Fruit fly (Drosophila melanogaster) S2 (cell line): Measurements from ENCODE around the gene pcx.

ENCODE experiments used
- CG8478 ChIP-seq: fragments of >200 bp; optimal IDR thresholded peaks from 2 replicates; lab custom pipeline; 2018
- CTCF ChIP-seq, 2 experiments: fragments of >200 bp; optimal IDR thresholded peaks; 2 replicates each; lab custom pipeline; 2018

DNA sequence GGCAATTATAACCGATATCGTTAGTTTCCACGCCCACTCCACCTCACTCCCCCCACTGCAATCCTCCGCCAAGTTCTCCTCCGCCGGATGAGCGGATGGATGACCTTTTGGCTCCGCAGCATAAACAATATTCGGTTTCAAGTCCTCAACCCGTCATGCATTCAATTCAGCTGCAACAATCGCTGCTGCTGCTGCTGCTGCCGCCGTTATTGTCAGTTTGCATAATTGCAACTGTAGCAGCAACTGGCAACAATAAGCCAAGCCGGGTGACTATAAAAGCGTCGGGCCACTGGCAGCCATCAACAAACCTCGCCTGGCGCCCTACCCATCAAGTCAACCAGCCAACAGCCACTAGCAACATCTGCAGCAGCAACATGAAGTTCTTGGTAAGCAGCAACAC lies 38.5 kb upstream of the pcx start, which contains the start of gene CG17777:
- TF ChIP-seq CTCF (optimal IDR thresholded peaks at IDR 0.05; lab: Kevin White, UChicago): no peak
- no peak for TF ChIP-seq CG8478
